Worm (Caenorhabditis elegans): ENCODE data around the gene cutl-27.
A peak's percentile ranks its signal among the peaks of the same experiment; 100 is the strongest.

cutl-27 gene

DNA sequence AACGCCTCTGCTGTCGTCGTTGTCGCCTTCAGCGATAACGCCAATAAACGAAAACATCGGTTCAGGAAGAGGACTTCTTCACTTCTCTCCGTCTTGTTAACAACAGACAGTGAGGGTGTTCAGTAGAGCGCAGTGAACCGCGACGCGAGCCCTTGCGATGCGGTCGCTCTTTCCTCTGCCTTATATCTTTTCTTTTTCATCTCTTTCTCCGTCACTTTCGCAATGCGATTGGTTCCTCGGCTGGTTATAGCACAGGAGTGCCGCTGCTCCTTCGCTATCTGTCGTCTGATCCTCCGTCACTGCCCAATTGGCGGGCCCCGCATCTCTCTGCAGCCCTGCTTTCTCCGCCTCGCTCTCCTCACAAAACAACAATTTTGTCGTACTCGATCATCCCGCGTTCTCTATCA lies 21.2 kb upstream of the cutl-27 start (continued):
- peak; percentile 83 for TF ChIP-seq fkh-10 (GFP tag; optimal IDR thresholded peaks at IDR 0.05)
- no peak for TF ChIP-seq T20F7.1 (GFP tag; optimal IDR thresholded peaks at IDR 0.05)
- peak; percentile 36 for TF ChIP-seq jun-1 (tag; optimal IDR thresholded peaks at IDR 0.05)

DNA sequence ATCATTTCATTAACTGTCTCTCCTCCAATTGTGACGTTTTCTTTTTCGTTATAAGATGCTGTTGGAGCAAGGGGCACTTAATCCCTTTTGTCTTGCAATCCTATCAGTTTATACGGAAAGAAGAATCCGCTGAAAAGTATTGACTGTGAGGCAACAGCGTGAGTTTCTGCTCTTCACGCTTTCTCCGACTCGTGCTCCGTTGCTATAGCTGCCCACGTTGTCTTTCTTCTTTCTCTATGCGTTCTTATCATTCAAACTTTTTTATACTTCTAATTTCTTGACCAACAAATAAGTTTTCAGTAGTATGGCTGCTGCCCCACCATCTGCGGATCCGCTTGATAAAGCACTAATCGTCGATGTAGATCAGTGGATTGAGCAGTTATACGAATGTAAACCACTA lies 20.2 kb upstream of the cutl-27 start, which contains the start of gene let-92:
TSS of gene let-92 (plus strand) at position 301 of the 400 bp plus-strand sequence.
- TF ChIP-seq R02D3.7 (tag; optimal IDR thresholded peaks at IDR 0.05) = no peak
- no peak for TF ChIP-seq ztf-7 (tag; optimal IDR thresholded peaks at IDR 0.05)
- TF ChIP-seq fkh-10 (GFP tag; optimal IDR thresholded peaks at IDR 0.05) = no peak
- no peak for TF ChIP-seq Y105C5A.15 (GFP tag; IDR thresholded peaks at IDR 0.05)
- no peak for TF ChIP-seq mes-2 (tag; optimal IDR thresholded peaks at IDR 0.05; ENCODE audit: poor library complexity, severe bottlenecking)
- TF ChIP-seq Y5F2A.4 (GFP tag; optimal IDR thresholded peaks at IDR 0.05) = no peak
- TF ChIP-seq sdz-12 (GFP tag; optimal IDR thresholded peaks at IDR 0.05) = no peak
- TF ChIP-seq ztf-11 (tag; optimal IDR thresholded peaks at IDR 0.05) = no peak
- TF ChIP-seq nhr-102 (tag; optimal IDR thresholded peaks at IDR 0.05) = no peak
- no peak for TF ChIP-seq rbr-2 (tag; optimal IDR thresholded peaks at IDR 0.05)
- no peak for TF ChIP-seq ceh-20 (GFP tag; IDR thresholded peaks at IDR 0.05)
- no peak for TF ChIP-seq F49E8.2 (tag; optimal IDR thresholded peaks at IDR 0.05; ENCODE audit: borderline replicate concordance)
- TF ChIP-seq hlh-11 (tag; optimal IDR thresholded peaks at IDR 0.05) = no peak
- no peak for TF ChIP-seq nhr-10 (tag; optimal IDR thresholded peaks at IDR 0.05)
- no peak for TF ChIP-seq dpl-1 (GFP tag; optimal IDR thresholded peaks at IDR 0.05)
- TF ChIP-seq lin-15B (tag; optimal IDR thresholded peaks at IDR 0.05) = no peak
- no peak for TF ChIP-seq daf-16 (GFP tag; optimal IDR thresholded peaks at IDR 0.05)
- no peak for TF ChIP-seq daf-16 (tag; optimal IDR thresholded peaks at IDR 0.05)
- no peak for TF ChIP-seq F44E2.7 (GFP tag; IDR thresholded peaks at IDR 0.05)

DNA sequence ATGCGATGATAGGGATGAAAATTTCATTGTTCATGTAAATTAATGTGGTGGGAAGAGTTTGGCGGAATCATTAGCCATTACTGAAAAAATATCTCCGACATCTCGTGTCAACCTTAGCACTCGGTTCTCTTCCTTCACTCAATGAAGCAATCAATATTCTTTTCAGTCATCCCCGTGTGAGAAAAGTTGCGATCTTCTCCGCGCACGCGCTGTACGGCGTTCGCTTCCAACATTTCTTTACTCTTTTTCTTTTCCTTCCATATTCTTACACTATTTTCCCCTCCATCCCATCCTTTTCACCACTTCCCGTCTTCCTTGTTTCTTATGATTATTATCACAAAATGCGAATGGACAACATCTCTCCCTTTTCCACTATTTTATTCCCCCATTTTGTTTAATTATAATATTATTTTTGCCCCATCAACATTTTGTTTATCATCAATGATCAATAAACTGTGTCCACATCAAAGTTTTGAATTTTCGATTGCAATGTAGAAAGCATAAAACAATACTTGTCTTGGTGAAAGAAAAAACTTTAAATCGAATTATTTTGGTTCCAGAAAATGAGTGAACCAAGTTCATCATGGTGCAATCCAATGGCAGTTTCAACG lies 18.2 kb upstream of the cutl-27 start, which contains the start of gene mob-1:
TSS of gene mob-1 (plus strand) at position 561 of the 611 bp plus-strand sequence.
- TF ChIP-seq mxl-2 (GFP tag; conservative IDR thresholded peaks at IDR 0.05) (no peak), mdt-29 (GFP tag; IDR thresholded peaks at IDR 0.05) (no peak), mep-1 (tag; optimal IDR thresholded peaks at IDR 0.05) (no peak), Y48G9A.11 (GFP tag; IDR thresholded peaks at IDR 0.05) (no peak), tra-1 (GFP tag; IDR thresholded peaks at IDR 0.05) (no peak), jun-1 (tag; optimal IDR thresholded peaks at IDR 0.05) (no peak), R02D3.7 (tag; optimal IDR thresholded peaks at IDR 0.05) (no peak), lin-15B (tag; optimal IDR thresholded peaks at IDR 0.05) (no peak), lin-29 (GFP tag; IDR thresholded peaks at IDR 0.05) (no peak), nhr-237 (tag; optimal IDR thresholded peaks at IDR 0.05) (no peak), tag-97 (GFP tag; IDR thresholded peaks at IDR 0.05) (no peak), ZK546.5 (tag; optimal IDR thresholded peaks at IDR 0.05) (no peak), zag-1 (tag; optimal IDR thresholded peaks at IDR 0.05) (no peak), madf-9 (GFP tag; conservative IDR thresholded peaks at IDR 0.05) (no peak), egl-27 (tag; optimal IDR thresholded peaks at IDR 0.05) (no peak), gei-8 (GFP tag; optimal IDR thresholded peaks at IDR 0.05) (no peak), rbr-2 (tag; optimal IDR thresholded peaks at IDR 0.05) (no peak), snpc-1.2 (GFP tag; IDR thresholded peaks at IDR 0.05) (0 out of 2 replicates have a peak, but pooled peaks have one; percentile 11), mes-2 (tag; optimal IDR thresholded peaks at IDR 0.05; ENCODE audit: poor library complexity, severe bottlenecking) (peak; percentile 29), nhr-111 (GFP tag; optimal IDR thresholded peaks at IDR 0.05) (no peak), zfp-2 (tag; optimal IDR thresholded peaks at IDR 0.05) (no peak), ceh-82 (tag; optimal IDR thresholded peaks at IDR 0.05) (no peak), spr-3 (GFP tag; optimal IDR thresholded peaks at IDR 0.05) (no peak), F10B5.3 (tag; optimal IDR thresholded peaks at IDR 0.05) (no peak), vab-7 (GFP tag; IDR thresholded peaks at IDR 0.05) (no peak), unc-130 (GFP tag; optimal IDR thresholded peaks at IDR 0.05) (no peak), unc-62 (GFP tag; optimal IDR thresholded peaks at IDR 0.05 in 1 of 2) (no peak), unc-62 (tag; optimal IDR thresholded peaks at IDR 0.05) (no peak), egl-43 (GFP tag; IDR thresholded peaks at IDR 0.05) (no peak), zfp-3 (GFP tag; conservative IDR thresholded peaks at IDR 0.05) (no peak), pha-4 (GFP tag; IDR thresholded peaks at IDR 0.05) (no peak), pha-4 (tag; optimal IDR thresholded peaks at IDR 0.05) (no peak), ztf-11 (tag; optimal IDR thresholded peaks at IDR 0.05) (no peak), skn-1 (tag; optimal IDR thresholded peaks at IDR 0.05) (no peak)
